Fruit fly (Drosophila melanogaster) whole organism, embryonic: ENCODE measurements around the gene RfC3.

Experiments used
- Bteb2 ChIP-seq: fragments of 200-800 bp; sonication (Bioruptor generic); optimal IDR thresholded peaks from 2 replicates; lab custom pipeline; 2016; ENCODE audit warnings: missing biosample characterization, missing genetic modification characterization
- CG10209 ChIP-seq: fragments of 200-800 bp; sonication (Bioruptor generic); optimal IDR thresholded peaks from 3 replicates; lab custom pipeline; 2017; ENCODE audit warnings: missing biosample characterization, mild to moderate bottlenecking, missing genetic modification characterization, missing genetic modification reagents
- CG10431 ChIP-seq: fragments of 200-800 bp; sonication (Bioruptor generic); optimal IDR thresholded peaks from 3 replicates; lab custom pipeline; 2018; ENCODE audit warnings: missing biosample characterization, mild to moderate bottlenecking, missing genetic modification characterization
- CG12104 ChIP-seq: fragments of 200-800 bp; sonication (Bioruptor generic); optimal IDR thresholded peaks from 3 replicates; lab custom pipeline; 2016; ENCODE audit warnings: missing biosample characterization, missing genetic modification characterization
- CG12299 ChIP-seq: fragments of 200-800 bp; sonication (Bioruptor generic); optimal IDR thresholded peaks from 2 replicates; lab custom pipeline; 2018; ENCODE audit warnings: missing biosample characterization, mild to moderate bottlenecking, missing genetic modification characterization
- CG12744 ChIP-seq: fragments of 200-800 bp; sonication (Bioruptor generic); optimal IDR thresholded peaks from 2 replicates; lab custom pipeline; 2016; ENCODE audit warnings: missing biosample characterization, missing genetic modification characterization
- CG13296 ChIP-seq: fragments of 200-800 bp; sonication (Bioruptor generic); optimal IDR thresholded peaks from 3 replicates; lab custom pipeline; 2018; ENCODE audit warnings: missing biosample characterization, mild to moderate bottlenecking, missing genetic modification characterization
- CG13894 ChIP-seq: fragments of 200-800 bp; sonication (Bioruptor generic); optimal IDR thresholded peaks from 3 replicates; lab custom pipeline; 2018; ENCODE audit warnings: missing biosample characterization, mild to moderate bottlenecking, missing genetic modification characterization, moderate library complexity
- CG14710 ChIP-seq: fragments of 200-800 bp; sonication (Bioruptor generic); optimal IDR thresholded peaks from 3 replicates; lab custom pipeline; 2019; ENCODE audit warnings: missing biosample characterization, mild to moderate bottlenecking, missing genetic modification characterization, moderate library complexity
- CG15514 ChIP-seq: fragments of 200-800 bp; sonication (Bioruptor generic); optimal IDR thresholded peaks from 3 replicates; lab custom pipeline; 2017; ENCODE audit warnings: missing biosample characterization, missing genetic modification characterization, mild to moderate bottlenecking, moderate library complexity, missing genetic modification reagents
- CG17186 ChIP-seq: fragments of 200-800 bp; sonication (Bioruptor generic); optimal IDR thresholded peaks from 3 replicates; lab custom pipeline; 2017; ENCODE audit warnings: missing biosample characterization, missing genetic modification reagents, missing genetic modification characterization
- CG1792 ChIP-seq: fragments of 200-800 bp; sonication (Bioruptor generic); optimal IDR thresholded peaks from 2 replicates; lab custom pipeline; 2016; ENCODE audit warnings: missing biosample characterization, missing genetic modification characterization
- CG1832 ChIP-seq: fragments of 200-800 bp; sonication (Bioruptor generic); optimal IDR thresholded peaks from 2 replicates; lab custom pipeline; 2017; ENCODE audit warnings: missing biosample characterization, mild to moderate bottlenecking, missing genetic modification characterization, inconsistent platforms
- CG2678 ChIP-seq: fragments of 200-800 bp; sonication (Bioruptor generic); optimal IDR thresholded peaks from 3 replicates; lab custom pipeline; 2019; ENCODE audit warnings: missing biosample characterization, mild to moderate bottlenecking, missing genetic modification characterization, moderate library complexity
- CG2875 ChIP-seq: fragments of 200-800 bp; sonication (Bioruptor generic); optimal IDR thresholded peaks from 2 replicates; lab custom pipeline; 2017; ENCODE audit warnings: missing biosample characterization, mild to moderate bottlenecking, missing genetic modification characterization, missing genetic modification reagents
- CG4730 ChIP-seq: fragments of 200-800 bp; sonication (Bioruptor generic); IDR thresholded peaks from 2 replicates; pipeline ENCODE4 v1.3.6; 2022; ENCODE audit warnings: missing biosample characterization, missing genetic modification characterization
- CG4820 ChIP-seq: fragments of 200-800 bp; sonication (Bioruptor generic); optimal IDR thresholded peaks from 3 replicates; lab custom pipeline; 2016; ENCODE audit warnings: missing biosample characterization, missing genetic modification characterization
- CG5245 ChIP-seq: fragments of 200-800 bp; sonication (Bioruptor generic); optimal IDR thresholded peaks from 3 replicates; lab custom pipeline; 2016; ENCODE audit warnings: missing biosample characterization, missing genetic modification characterization
- CG6654 ChIP-seq: fragments of 200-800 bp; sonication (Bioruptor generic); optimal IDR thresholded peaks from 2 replicates; lab custom pipeline; 2017; ENCODE audit warnings: missing biosample characterization, mild to moderate bottlenecking, missing genetic modification characterization
- CG8924 ChIP-seq: fragments of 200-800 bp; optimal IDR thresholded peaks from 3 replicates; lab custom pipeline; 2019; ENCODE audit warnings: missing biosample characterization, mild to moderate bottlenecking, missing genetic modification characterization, moderate library complexity
- CG9797 ChIP-seq: fragments of 200-800 bp; sonication (Bioruptor generic); optimal IDR thresholded peaks from 3 replicates; lab custom pipeline; 2018; ENCODE audit warnings: missing biosample characterization, mild to moderate bottlenecking, missing genetic modification characterization
- Dek ChIP-seq: fragments of 200-800 bp; sonication (Bioruptor generic); optimal IDR thresholded peaks from 3 replicates; lab custom pipeline; 2019; ENCODE audit warnings: missing biosample characterization, mild to moderate bottlenecking, missing genetic modification characterization, moderate library complexity
- E2f2 ChIP-seq: fragments of 200-800 bp; sonication (Bioruptor generic); IDR thresholded peaks from 2 replicates; pipeline ENCODE4 v1.3.6; 2022; ENCODE audit warnings: missing biosample characterization, missing genetic modification characterization
- GATAe ChIP-seq: fragments of 200-800 bp; sonication (Bioruptor generic); conservative IDR thresholded peaks from 2 replicates; pipeline ENCODE4 v1.3.6; 2022; ENCODE audit warnings: missing biosample characterization, missing genetic modification characterization
- Kr ChIP-seq: fragments of 200-800 bp; sonication (Bioruptor generic); optimal IDR thresholded peaks from 2 replicates; lab custom pipeline; 2017; ENCODE audit warnings: missing biosample characterization, mild to moderate bottlenecking, missing genetic modification characterization
- Nf-YA ChIP-seq: fragments of 200-800 bp; sonication (Bioruptor generic); IDR thresholded peaks from 2 replicates; pipeline ENCODE4 v1.3.6; 2022; ENCODE audit warnings: missing biosample characterization, missing genetic modification characterization
- Rfx ChIP-seq: fragments of 200-800 bp; sonication (Bioruptor generic); IDR thresholded peaks from 2 replicates; pipeline ENCODE4 v1.3.6; 2022; ENCODE audit warnings: missing biosample characterization, missing genetic modification characterization
- Vsx1 ChIP-seq: fragments of 200-800 bp; sonication (Bioruptor generic); optimal IDR thresholded peaks from 2 replicates; lab custom pipeline; 2017; ENCODE audit warnings: missing biosample characterization, mild to moderate bottlenecking, missing genetic modification characterization, missing genetic modification reagents
- bcd ChIP-seq: fragments of 200-800 bp; sonication (Bioruptor generic); optimal IDR thresholded peaks from 2 replicates; lab custom pipeline; 2017; ENCODE audit warnings: missing biosample characterization, mild to moderate bottlenecking, missing genetic modification characterization
- chm ChIP-seq: fragments of 200-800 bp; sonication (Bioruptor generic); IDR thresholded peaks from 2 replicates; pipeline ENCODE4 v1.3.6; 2022; ENCODE audit warnings: missing biosample characterization, missing genetic modification characterization
- chn ChIP-seq: fragments of 200-800 bp; sonication (Bioruptor generic); optimal IDR thresholded peaks from 2 replicates; lab custom pipeline; 2016; ENCODE audit warnings: missing biosample characterization, missing genetic modification characterization
- crp ChIP-seq, 2 experiments: fragments of 200-800 bp; sonication (Bioruptor generic); optimal IDR thresholded peaks; 2 replicates in 1 of 2; 3 replicates in 1 of 2; lab custom pipeline; 2017; ENCODE audit warnings: missing biosample characterization in 2 of 2, missing genetic modification characterization in 2 of 2, mild to moderate bottlenecking in 1 of 2, moderate library complexity in 1 of 2
- dimm ChIP-seq: fragments of 200-800 bp; sonication (Bioruptor generic); IDR thresholded peaks from 2 replicates; pipeline ENCODE4 v1.3.6; 2022; ENCODE audit warnings: missing biosample characterization, missing genetic modification characterization
- dpn ChIP-seq, 2 experiments: fragments of 200-800 bp; sonication (Bioruptor generic); optimal IDR thresholded peaks; 3 replicates each; lab custom pipeline; 2016; ENCODE audit warnings: missing biosample characterization in 2 of 2, missing genetic modification characterization in 2 of 2
- ems ChIP-seq: fragments of 200-800 bp; sonication (Bioruptor generic); optimal IDR thresholded peaks from 3 replicates; lab custom pipeline; 2016; ENCODE audit warnings: missing biosample characterization, missing genetic modification characterization
- gem ChIP-seq: fragments of 200-800 bp; sonication (Bioruptor generic); optimal IDR thresholded peaks from 2 replicates; lab custom pipeline; 2019; ENCODE audit warnings: missing biosample characterization, mild to moderate bottlenecking, missing genetic modification characterization, moderate library complexity
- hth ChIP-seq: fragments of >200 bp; optimal IDR thresholded peaks from 2 replicates; lab custom pipeline; 2017; ENCODE audit warnings: inconsistent platforms
- ken ChIP-seq: fragments of 200-800 bp; sonication (Bioruptor generic); IDR thresholded peaks from 3 replicates; pipeline ENCODE4 v1.3.6; 2022; ENCODE audit warnings: missing biosample characterization, missing genetic modification characterization
- lov ChIP-seq, 2 experiments: fragments of 200-800 bp in 1 of 2; fragments of >200 bp in 1 of 2; sonication (Bioruptor generic) in 1 of 2; IDR thresholded peaks in 1 of 2; optimal IDR thresholded peaks in 1 of 2; 2 replicates in 1 of 2; 3 replicates in 1 of 2; pipeline versions ENCODE4 v1.3.6 to Lab custom; 2017 to 2022; ENCODE audit warnings: missing biosample characterization in 1 of 2, missing genetic modification characterization in 1 of 2
- maf-S ChIP-seq: fragments of 200-800 bp; sonication (Bioruptor generic); optimal IDR thresholded peaks from 2 replicates; lab custom pipeline; 2016; ENCODE audit warnings: missing biosample characterization, missing genetic modification characterization
- nerfin-2 ChIP-seq: fragments of 200-800 bp; sonication (Bioruptor generic); IDR thresholded peaks from 2 replicates; pipeline ENCODE4 v1.3.6; 2022; ENCODE audit warnings: missing biosample characterization, missing genetic modification characterization; ENCODE audit not compliant: partially characterized antibody
- pros ChIP-seq: fragments of 200-800 bp; sonication (Bioruptor generic); optimal IDR thresholded peaks from 3 replicates; lab custom pipeline; 2019; ENCODE audit warnings: missing biosample characterization, mild to moderate bottlenecking, missing genetic modification characterization, moderate library complexity
- pum ChIP-seq: fragments of 200-800 bp; sonication (Bioruptor generic); optimal IDR thresholded peaks from 2 replicates; lab custom pipeline; 2016; ENCODE audit warnings: missing biosample characterization, missing genetic modification characterization
- scrt ChIP-seq: fragments of 200-800 bp; sonication (Bioruptor generic); optimal IDR thresholded peaks from 2 replicates; lab custom pipeline; 2018; ENCODE audit warnings: missing biosample characterization, mild to moderate bottlenecking, missing genetic modification characterization, moderate library complexity
- sens-2 ChIP-seq: fragments of 200-800 bp; sonication (Bioruptor generic); IDR thresholded peaks from 2 replicates; pipeline ENCODE4 v1.3.6; 2022; ENCODE audit warnings: missing biosample characterization, missing genetic modification characterization
- slou ChIP-seq: fragments of 200-800 bp; sonication (Bioruptor generic); optimal IDR thresholded peaks from 3 replicates; lab custom pipeline; 2016; ENCODE audit warnings: missing biosample characterization, missing genetic modification characterization
- sna ChIP-seq: fragments of 200-800 bp; sonication (Bioruptor generic); IDR thresholded peaks from 2 replicates; pipeline ENCODE4 v1.3.6; 2022; ENCODE audit warnings: missing biosample characterization, missing genetic modification characterization; ENCODE audit not compliant: partially characterized antibody
- wor ChIP-seq: fragments of 200-800 bp; sonication (Bioruptor generic); IDR thresholded peaks from 2 replicates; pipeline ENCODE4 v1.3.6; 2022; ENCODE audit warnings: missing biosample characterization, missing genetic modification characterization
- zfh1 ChIP-seq: fragments of 200-800 bp; sonication (Bioruptor generic); IDR thresholded peaks from 3 replicates; pipeline ENCODE4 v1.3.6; 2022; ENCODE audit warnings: missing biosample characterization, missing genetic modification characterization

The RfC3 gene

DNA sequence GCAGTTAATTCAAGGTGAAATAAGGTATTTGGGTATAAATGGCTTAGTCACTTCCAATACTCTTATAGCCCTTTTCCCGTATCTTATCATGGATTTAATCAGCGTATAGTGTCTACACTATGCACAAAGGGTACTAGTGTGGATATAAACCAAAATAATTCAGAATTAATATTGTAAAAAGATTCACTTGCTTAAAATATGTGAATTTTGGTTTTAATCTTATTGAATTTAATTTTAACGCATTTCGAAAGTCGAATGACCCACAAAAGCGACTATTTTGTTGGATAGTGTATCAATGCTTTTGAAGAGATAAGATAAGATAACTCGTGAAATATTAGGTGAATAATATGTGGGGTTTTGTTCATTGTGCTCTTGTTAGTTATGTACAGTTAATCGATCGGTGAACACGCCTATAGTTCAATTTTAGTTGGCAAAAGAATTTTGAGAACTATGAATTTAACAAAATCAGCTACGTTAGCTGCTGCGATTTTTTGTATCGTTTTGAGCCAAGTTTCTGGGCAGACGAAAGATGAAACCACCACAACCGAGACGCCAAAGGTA lies 37.0 kb upstream of the RfC3 start, which contains the start of gene CG5096 (continued):
- TF ChIP-seq CG2678 (peak; percentile 97), hth (lab: Kevin White, UChicago) (no peak), CG8924 (tag; lab: Kevin White, UChicago) (peak; percentile 94), CG5245 (GFP tag; lab: Kevin White, UChicago) (peak; percentile 66), Bteb2 (peak; percentile 80), CG17186 (GFP tag; lab: Kevin White, UChicago) (no peak), Dek (tag; lab: Kevin White, UChicago) (peak; percentile 94), CG12104 (GFP tag; lab: Kevin White, UChicago) (peak; percentile 66), Vsx1 (GFP tag; lab: Kevin White, UChicago) (peak; percentile 67), dimm (GFP tag; lab: Robert Waterston, UW) (no peak; the same call in 1 of the 2 replicates), pum (GFP tag; lab: Kevin White, UChicago) (peak; percentile 53), ems (GFP tag; lab: Kevin White, UChicago) (peak; percentile 81), CG15514 (GFP tag; lab: Kevin White, UChicago) (peak; percentile 85), CG12744 (peak; percentile 82), E2f2 (GFP tag; lab: Robert Waterston, UW) (peak; percentile 74), nerfin-2 (GFP tag; lab: Robert Waterston, UW) (no peak), Rfx (GFP tag; lab: Robert Waterston, UW) (peak; percentile 93), scrt (GFP tag; lab: Kevin White, UChicago) (peak; percentile 90), CG13296 (GFP tag; lab: Kevin White, UChicago) (peak; percentile 94), bcd (GFP tag; lab: Kevin White, UChicago) (peak; percentile 79), CG2875 (GFP tag; lab: Kevin White, UChicago) (peak; percentile 59), chn (peak; percentile 55), slou (GFP tag; lab: Kevin White, UChicago) (peak; percentile 10), CG9797 (GFP tag; lab: Kevin White, UChicago) (no peak), Kr (GFP tag; lab: Kevin White, UChicago) (no peak), CG4730 (GFP tag; lab: Robert Waterston, UW) (peak; percentile 80), zfh1 (GFP tag; lab: Robert Waterston, UW) (peak; percentile 87), pros (GFP tag; lab: Kevin White, UChicago) (no peak), CG1832 (GFP tag; lab: Kevin White, UChicago) (no peak), CG4820 (GFP tag; lab: Kevin White, UChicago) (peak; percentile 67), sna (no peak), GATAe (peak; percentile 100), CG13894 (tag; lab: Kevin White, UChicago) (peak; percentile 96), Nf-YA (peak; percentile 76), sens-2 (GFP tag; lab: Robert Waterston, UW) (no peak), wor (GFP tag; lab: Robert Waterston, UW) (peak; percentile 76), CG6654 (GFP tag; lab: Kevin White, UChicago) (peak; percentile 64), CG10431 (GFP tag; lab: Kevin White, UChicago) (no peak), dpn (GFP tag; optimal IDR thresholded peaks at IDR 0.05; lab: Kevin White, UChicago) (peak; percentile 80 to 82), CG12299 (tag; lab: Kevin White, UChicago) (peak; percentile 90), crp (GFP tag; optimal IDR thresholded peaks at IDR 0.05; lab: Kevin White, UChicago) (peak in 1 of 2 experiments; percentile 37), maf-S (GFP tag; lab: Kevin White, UChicago) (peak; percentile 67), CG1792 (peak; percentile 78), gem (tag; lab: Kevin White, UChicago) (peak; percentile 93), ken (GFP tag; lab: Robert Waterston, UW) (peak; percentile 81; the same call in 2 of the 3 replicates), CG14710 (peak; percentile 67), CG10209 (GFP tag; lab: Kevin White, UChicago) (peak; percentile 88), chm (GFP tag; lab: Robert Waterston, UW) (peak; percentile 83), lov (optimal IDR thresholded peaks at IDR 0.05; lab: Kevin White, UChicago) (no peak), lov (GFP tag; IDR thresholded peaks at IDR 0.05; lab: Robert Waterston, UW) (peak; percentile 67; the same call in 1 of the 3 replicates)
